Fruit fly (Drosophila melanogaster): Measurements from ENCODE around the gene Cpr67Fa1.

Gene Cpr67Fa1

dm6 chr3L:10898256-10898735 is 8.5 kb downstream of the Cpr67Fa1 start:
- TF ChIP-seq noc (tag; optimal IDR thresholded peaks at IDR 0.05) = peak; percentile 57

dm6 chr3L:10899087-10899511 is 9.3 kb downstream of the Cpr67Fa1 start, which contains the start of gene Aps:
Gene Aps, minus strand, starts transcription at chr3L:10899123.
- TF ChIP-seq noc (tag; optimal IDR thresholded peaks at IDR 0.05) = no peak

- TF ChIP-seq noc (tag; optimal IDR thresholded peaks at IDR 0.05) = no peak
Measured at dm6 chr3L:10903449-10903848, 13.7 kb downstream of the Cpr67Fa1 start.

dm6 chr3L:10904770-10905169 is 15.0 kb downstream of the Cpr67Fa1 start:
- no peak for TF ChIP-seq noc (tag; optimal IDR thresholded peaks at IDR 0.05)

dm6 chr3L:10909612-10910011 is 19.8 kb downstream of the Cpr67Fa1 start:
- no peak for TF ChIP-seq noc (tag; optimal IDR thresholded peaks at IDR 0.05)

dm6 chr3L:10913214-10913613 is 23.4 kb downstream of the Cpr67Fa1 start:
- no peak for TF ChIP-seq noc (tag; optimal IDR thresholded peaks at IDR 0.05)

dm6 chr3L:10917263-10917662 is 27.5 kb downstream of the Cpr67Fa1 start:
- no peak for TF ChIP-seq noc (tag; optimal IDR thresholded peaks at IDR 0.05)

- no peak for TF ChIP-seq noc (tag; optimal IDR thresholded peaks at IDR 0.05)
Measured at dm6 chr3L:10918454-10918853, 28.7 kb downstream of the Cpr67Fa1 start.

- no peak for TF ChIP-seq noc (tag; optimal IDR thresholded peaks at IDR 0.05)
Measured at dm6 chr3L:10922973-10923372, 33.2 kb downstream of the Cpr67Fa1 start.

- no peak for TF ChIP-seq noc (tag; optimal IDR thresholded peaks at IDR 0.05)
Measured at dm6 chr3L:10924683-10925082, 34.9 kb downstream of the Cpr67Fa1 start.

- no peak for TF ChIP-seq noc (tag; optimal IDR thresholded peaks at IDR 0.05)
Measured at dm6 chr3L:10927349-10927748, 37.6 kb downstream of the Cpr67Fa1 start.

dm6 chr3L:10927953-10928352 is 38.2 kb downstream of the Cpr67Fa1 start:
- no peak for TF ChIP-seq noc (tag; optimal IDR thresholded peaks at IDR 0.05)

- TF ChIP-seq noc (tag; optimal IDR thresholded peaks at IDR 0.05) = no peak
Measured at dm6 chr3L:10928801-10929200, 39.0 kb downstream of the Cpr67Fa1 start.

- TF ChIP-seq noc (tag; optimal IDR thresholded peaks at IDR 0.05) = no peak
Measured at dm6 chr3L:10931430-10931829, 41.6 kb downstream of the Cpr67Fa1 start.

- no peak for TF ChIP-seq noc (tag; optimal IDR thresholded peaks at IDR 0.05)
Measured at dm6 chr3L:10934983-10935539, 45.3 kb downstream of the Cpr67Fa1 start.

dm6 chr3L:10938108-10938507 is 48.3 kb downstream of the Cpr67Fa1 start:
- TF ChIP-seq noc (tag; optimal IDR thresholded peaks at IDR 0.05) = no peak
